Fruit fly (Drosophila melanogaster) whole organism, embryonic: Measurements from ENCODE around the gene nAChRbeta1.

ENCODE experiments used
- Atf6 ChIP-seq: fragments of 200-800 bp; sonication (Bioruptor generic); IDR thresholded peaks from 2 replicates; pipeline ENCODE4 v1.3.6; 2022; ENCODE audit warnings: missing biosample characterization, missing genetic modification characterization
- Awh ChIP-seq: fragments of 200-800 bp; sonication (Bioruptor generic); IDR thresholded peaks from 2 replicates; pipeline ENCODE4, ENCODE4 v1.3.6; 2022; ENCODE audit warnings: missing biosample characterization, missing genetic modification characterization
- CG10959 ChIP-seq: fragments of 200-800 bp; sonication (Bioruptor generic); IDR thresholded peaks from 2 replicates; pipeline ENCODE4 v1.3.6; 2022; ENCODE audit warnings: missing biosample characterization, missing genetic modification characterization
- CG10979 ChIP-seq: fragments of 200-800 bp; sonication (Bioruptor generic); optimal IDR thresholded peaks from 2 replicates; lab custom pipeline; 2018; ENCODE audit warnings: missing biosample characterization, mild to moderate bottlenecking, missing genetic modification characterization, moderate library complexity
- CG12071 ChIP-seq: fragments of 200-800 bp; sonication (Bioruptor generic); optimal IDR thresholded peaks from 3 replicates; lab custom pipeline; 2018; ENCODE audit warnings: missing biosample characterization, mild to moderate bottlenecking, missing genetic modification characterization
- CG1233 ChIP-seq: fragments of 200-800 bp; sonication (Bioruptor generic); optimal IDR thresholded peaks from 4 replicates; lab custom pipeline; 2018; ENCODE audit warnings: missing biosample characterization, mild to moderate bottlenecking, missing genetic modification characterization
- CG13123 ChIP-seq: fragments of 200-800 bp; sonication (Bioruptor generic); optimal IDR thresholded peaks from 2 replicates; lab custom pipeline; 2016; ENCODE audit warnings: missing biosample characterization, missing genetic modification characterization
- CG13624 ChIP-seq: fragments of 200-800 bp; sonication (Bioruptor generic); optimal IDR thresholded peaks from 2 replicates; lab custom pipeline; 2016; ENCODE audit warnings: missing biosample characterization, missing genetic modification characterization
- CG14014 ChIP-seq: fragments of 200-800 bp; sonication (Bioruptor generic); IDR thresholded peaks from 2 replicates; pipeline ENCODE4 v1.3.6; 2022; ENCODE audit warnings: missing biosample characterization, missing genetic modification characterization
- CG14441 ChIP-seq: fragments of 200-800 bp; sonication (Bioruptor generic); IDR thresholded peaks from 2 replicates; pipeline ENCODE4 v1.3.6; 2022; ENCODE audit warnings: missing biosample characterization, missing genetic modification characterization
- CG15011 ChIP-seq: fragments of 200-800 bp; sonication (Bioruptor generic); optimal IDR thresholded peaks from 3 replicates; lab custom pipeline; 2018; ENCODE audit warnings: missing biosample characterization, mild to moderate bottlenecking, missing genetic modification characterization
- CG17912 ChIP-seq: fragments of 200-800 bp; sonication (Bioruptor generic); optimal IDR thresholded peaks from 2 replicates; lab custom pipeline; 2018; ENCODE audit warnings: missing biosample characterization, mild to moderate bottlenecking, missing genetic modification characterization
- CG18011 ChIP-seq: fragments of 200-800 bp; sonication (Bioruptor generic); optimal IDR thresholded peaks from 2 replicates; lab custom pipeline; 2017; ENCODE audit warnings: missing biosample characterization, missing genetic modification characterization, mild to moderate bottlenecking, moderate library complexity, missing genotype
- CG2202 ChIP-seq: fragments of 200-800 bp; sonication (Bioruptor generic); optimal IDR thresholded peaks from 2 replicates; lab custom pipeline; 2018; ENCODE audit warnings: missing biosample characterization, mild to moderate bottlenecking, missing genetic modification characterization
- CG2875 ChIP-seq: fragments of 200-800 bp; sonication (Bioruptor generic); optimal IDR thresholded peaks from 2 replicates; lab custom pipeline; 2017; ENCODE audit warnings: missing biosample characterization, mild to moderate bottlenecking, missing genetic modification characterization, missing genetic modification reagents
- CG2889 ChIP-seq: fragments of 200-800 bp; sonication (Bioruptor generic); IDR thresholded peaks from 3 replicates; pipeline ENCODE4 v1.3.6; 2022; ENCODE audit warnings: missing biosample characterization, missing genetic modification characterization
- CG3407 ChIP-seq: fragments of 200-800 bp; sonication (Bioruptor generic); optimal IDR thresholded peaks from 2 replicates; lab custom pipeline; 2018; ENCODE audit warnings: missing biosample characterization, mild to moderate bottlenecking, missing genetic modification characterization
- CG5180 ChIP-seq: fragments of 200-800 bp; sonication (Bioruptor generic); optimal IDR thresholded peaks from 3 replicates; lab custom pipeline; 2017; ENCODE audit warnings: missing biosample characterization, missing genetic modification characterization, mild to moderate bottlenecking, moderate library complexity, missing genetic modification reagents
- CG5245 ChIP-seq: fragments of 200-800 bp; sonication (Bioruptor generic); optimal IDR thresholded peaks from 3 replicates; lab custom pipeline; 2016; ENCODE audit warnings: missing biosample characterization, missing genetic modification characterization
- CG6813 ChIP-seq: fragments of 200-800 bp; sonication (Bioruptor generic); optimal IDR thresholded peaks from 2 replicates; lab custom pipeline; 2017; ENCODE audit warnings: missing biosample characterization, missing genetic modification characterization, mild to moderate bottlenecking, moderate library complexity, missing genetic modification reagents
- CG8089 ChIP-seq: fragments of 200-800 bp; sonication (Bioruptor generic); optimal IDR thresholded peaks from 3 replicates; lab custom pipeline; 2016; ENCODE audit warnings: missing biosample characterization, missing genetic modification characterization
- CG8290 ChIP-seq, 3 experiments: fragments of 200-800 bp; sonication (Bioruptor generic); optimal IDR thresholded peaks; 2 replicates each; lab custom pipeline; 2016 to 2019; ENCODE audit warnings: missing biosample characterization in 3 of 3, missing genetic modification characterization in 3 of 3, mild to moderate bottlenecking in 2 of 3, moderate library complexity in 1 of 3
- CG9932 ChIP-seq: fragments of 200-800 bp; sonication (Bioruptor generic); IDR thresholded peaks from 2 replicates; pipeline ENCODE4 v1.3.6; 2022; ENCODE audit warnings: missing biosample characterization, missing genetic modification characterization
- CTCF ChIP-seq: fragments of 200-800 bp; sonication (Bioruptor generic); optimal IDR thresholded peaks from 2 replicates; lab custom pipeline; 2017; ENCODE audit warnings: missing biosample characterization, mild to moderate bottlenecking, missing genetic modification characterization, moderate library complexity
- Doc2 ChIP-seq: fragments of 200-800 bp; sonication (Bioruptor generic); IDR thresholded peaks from 2 replicates; pipeline ENCODE4 v1.3.6; 2022; ENCODE audit warnings: missing biosample characterization, missing genetic modification characterization
- H2.0 ChIP-seq: fragments of 200-800 bp; sonication (Bioruptor generic); IDR thresholded peaks from 2 replicates; pipeline ENCODE4 v1.3.6; 2022; ENCODE audit warnings: missing biosample characterization, missing genetic modification characterization
- Hand ChIP-seq: fragments of 200-800 bp; sonication (Bioruptor generic); optimal IDR thresholded peaks from 2 replicates; lab custom pipeline; 2017; ENCODE audit warnings: mild to moderate bottlenecking, missing biosample characterization, missing genetic modification reagents, missing genetic modification characterization
- Hr78 ChIP-seq, 2 experiments: fragments of 200-800 bp in 1 of 2; fragments of >200 bp in 1 of 2; sonication (Bioruptor generic) in 1 of 2; optimal IDR thresholded peaks; 2 replicates each; lab custom pipeline; 2017 to 2019; ENCODE audit warnings: missing biosample characterization in 2 of 2, missing genetic modification characterization in 2 of 2, mild to moderate bottlenecking in 1 of 2, moderate library complexity in 1 of 2
- Med ChIP-seq: fragments of 200-800 bp; sonication (Bioruptor generic); peaks from one replicate; lab custom pipeline; 2016; ENCODE audit warnings: missing biosample characterization, missing genetic modification characterization, mild to moderate bottlenecking, inconsistent platforms, moderate library complexity
- Meics ChIP-seq: fragments of 200-800 bp; sonication (Bioruptor generic); optimal IDR thresholded peaks from 2 replicates; lab custom pipeline; 2017; ENCODE audit warnings: missing biosample characterization, mild to moderate bottlenecking, missing genetic modification characterization
- NfI ChIP-seq: fragments of 200-800 bp; sonication (Bioruptor generic); optimal IDR thresholded peaks from 3 replicates; lab custom pipeline; 2018; ENCODE audit warnings: missing biosample characterization, mild to moderate bottlenecking, missing genetic modification characterization, moderate library complexity
- Optix ChIP-seq: fragments of 200-800 bp; sonication (Bioruptor generic); IDR thresholded peaks from 3 replicates; pipeline ENCODE4 v1.3.6; 2022; ENCODE audit warnings: missing biosample characterization, missing genetic modification characterization
- Pdp1 ChIP-seq, 2 experiments: fragments of 200-800 bp; sonication (Bioruptor generic); optimal IDR thresholded peaks; 3 replicates each; lab custom pipeline; 2016; ENCODE audit warnings: missing biosample characterization in 2 of 2, missing genetic modification characterization in 2 of 2, mild to moderate bottlenecking in 1 of 2, moderate library complexity in 1 of 2
- Rfx ChIP-seq: fragments of 200-800 bp; sonication (Bioruptor generic); IDR thresholded peaks from 2 replicates; pipeline ENCODE4 v1.3.6; 2022; ENCODE audit warnings: missing biosample characterization, missing genetic modification characterization
- Sox102F ChIP-seq: fragments of 200-800 bp; sonication (Bioruptor generic); optimal IDR thresholded peaks from 2 replicates; lab custom pipeline; 2018; ENCODE audit warnings: missing biosample characterization, mild to moderate bottlenecking, missing genetic modification characterization, moderate library complexity
- Vsx1 ChIP-seq: fragments of 200-800 bp; sonication (Bioruptor generic); optimal IDR thresholded peaks from 2 replicates; lab custom pipeline; 2017; ENCODE audit warnings: missing biosample characterization, mild to moderate bottlenecking, missing genetic modification characterization, missing genetic modification reagents
- ash1 ChIP-seq: fragments of 200-800 bp; sonication (Bioruptor generic); optimal IDR thresholded peaks from 2 replicates; lab custom pipeline; 2018; ENCODE audit warnings: missing biosample characterization, mild to moderate bottlenecking, missing genetic modification characterization
- bcd ChIP-seq: fragments of 200-800 bp; sonication (Bioruptor generic); optimal IDR thresholded peaks from 2 replicates; lab custom pipeline; 2017; ENCODE audit warnings: missing biosample characterization, mild to moderate bottlenecking, missing genetic modification characterization
- esg ChIP-seq: fragments of 200-800 bp; sonication (Bioruptor generic); conservative IDR thresholded peaks from 2 replicates; pipeline ENCODE4 v1.3.6; 2022; ENCODE audit warnings: missing biosample characterization, missing genetic modification characterization
- eve ChIP-seq, 2 experiments: fragments of >200 bp; optimal IDR thresholded peaks; 2 replicates each; lab custom pipeline; 2017; ENCODE audit warnings: missing biosample characterization in 2 of 2, missing genetic modification characterization in 2 of 2
- eyg ChIP-seq: fragments of 200-800 bp; sonication (Bioruptor generic); optimal IDR thresholded peaks from 3 replicates; lab custom pipeline; 2016; ENCODE audit warnings: missing biosample characterization, missing genetic modification characterization
- gcm ChIP-seq: fragments of 200-800 bp; sonication (Bioruptor generic); optimal IDR thresholded peaks from 2 replicates; lab custom pipeline; 2019; ENCODE audit warnings: missing biosample characterization, mild to moderate bottlenecking, missing genetic modification characterization, moderate library complexity
- jigr1 ChIP-seq: fragments of 200-800 bp; sonication (Bioruptor generic); IDR thresholded peaks from 3 replicates; pipeline ENCODE4 v1.3.6; 2022; ENCODE audit warnings: missing biosample characterization, missing genetic modification characterization
- onecut ChIP-seq: fragments of 200-800 bp; sonication (Bioruptor generic); IDR thresholded peaks from 2 replicates; pipeline ENCODE4 v1.3.6; 2022; ENCODE audit warnings: missing biosample characterization, missing genetic modification characterization
- pan ChIP-seq, 4 experiments: fragments of >200 bp in 3 of 4; fragments of 200-800 bp in 1 of 4; sonication (Bioruptor generic) in 1 of 4; optimal IDR thresholded peaks in 3 of 4; IDR thresholded peaks in 1 of 4; 2 replicates each; pipeline versions ENCODE4 v1.3.6 to Lab custom; 2017 to 2022; ENCODE audit warnings: missing biosample characterization in 2 of 4, missing genetic modification characterization in 2 of 4, mixed read lengths in 1 of 4
- pita ChIP-seq: fragments of 200-800 bp; sonication (Bioruptor generic); optimal IDR thresholded peaks from 2 replicates; lab custom pipeline; 2017; ENCODE audit warnings: missing biosample characterization, mild to moderate bottlenecking, missing genetic modification characterization
- tin ChIP-seq: fragments of 200-800 bp; sonication (Bioruptor generic); optimal IDR thresholded peaks from 3 replicates; lab custom pipeline; 2016; ENCODE audit warnings: missing biosample characterization, missing genetic modification characterization

nAChRbeta1 gene

dm6 chr3L:4411025-4411873, 17.9 kb upstream of the nAChRbeta1 start (continued):
- TF ChIP-seq CG2875 (GFP tag; lab: Kevin White, UChicago): no peak
- TF ChIP-seq CG13123 (GFP tag; lab: Kevin White, UChicago): no peak
- no peak for TF ChIP-seq pita (GFP tag; lab: Kevin White, UChicago)
- no peak for TF ChIP-seq Hand (GFP tag; lab: Kevin White, UChicago)
- TF ChIP-seq CG10959 (GFP tag; lab: Robert Waterston, UW): no peak
- TF ChIP-seq CG5180 (GFP tag; lab: Kevin White, UChicago): no peak
- TF ChIP-seq CG10979: no peak
- peak; percentile 21 for TF ChIP-seq Meics (GFP tag; lab: Kevin White, UChicago)
- no peak for TF ChIP-seq CG6813 (GFP tag; lab: Kevin White, UChicago)
- peak; percentile 40; the same call in 1 of the 2 replicates for TF ChIP-seq CG14441
- no peak for TF ChIP-seq CG3407
- TF ChIP-seq Vsx1: no peak
- TF ChIP-seq eve (GFP tag; optimal IDR thresholded peaks at IDR 0.05; lab: Kevin White, UChicago): peak in 1 of 2 experiments; percentile 76
- peak; percentile 3 for TF ChIP-seq Med
- TF ChIP-seq CTCF (GFP tag; lab: Kevin White, UChicago): no peak
- no peak for TF ChIP-seq CG1233 (GFP tag; lab: Kevin White, UChicago)
- TF ChIP-seq eyg (GFP tag; lab: Kevin White, UChicago): no peak
- 0 out of 2 replicates have a peak, but pooled peaks have one; percentile 10 for TF ChIP-seq H2.0 (GFP tag; lab: Robert Waterston, UW)
- no peak for TF ChIP-seq Optix (GFP tag; lab: Robert Waterston, UW)
- TF ChIP-seq CG8290 (GFP tag; optimal IDR thresholded peaks at IDR 0.05; lab: Kevin White, UChicago): no peak
- peak in 1 of 2 experiments; percentile 50 for TF ChIP-seq CG8290 (tag; optimal IDR thresholded peaks at IDR 0.05; lab: Kevin White, UChicago)
- TF ChIP-seq CG18011 (GFP tag; lab: Kevin White, UChicago): peak; percentile 5
- no peak for TF ChIP-seq jigr1
- TF ChIP-seq Pdp1 (GFP tag; optimal IDR thresholded peaks at IDR 0.05; lab: Kevin White, UChicago): peak in 1 of 2 experiments; percentile 20
- TF ChIP-seq CG8089 (GFP tag; lab: Kevin White, UChicago): no peak
- no peak for TF ChIP-seq gcm (GFP tag; lab: Kevin White, UChicago)
- TF ChIP-seq CG5245 (GFP tag; lab: Kevin White, UChicago): no peak
- TF ChIP-seq Sox102F (GFP tag; lab: Kevin White, UChicago): peak; percentile 13
- TF ChIP-seq Awh (GFP tag; lab: Robert Waterston, UW): no peak
- 0 out of 2 replicates have a peak, but pooled peaks have one; percentile 23 for TF ChIP-seq CG14014 (GFP tag; lab: Robert Waterston, UW)
- no peak for TF ChIP-seq onecut
- TF ChIP-seq CG2202 (tag; lab: Kevin White, UChicago): no peak
- TF ChIP-seq Atf6 (GFP tag; lab: Robert Waterston, UW): no peak
- no peak for TF ChIP-seq CG17912 (GFP tag; lab: Kevin White, UChicago)
- no peak for TF ChIP-seq bcd
- TF ChIP-seq Hr78 (GFP tag; optimal IDR thresholded peaks at IDR 0.05; lab: Kevin White, UChicago): peak in 1 of 2 experiments; percentile 3
- TF ChIP-seq pan (optimal IDR thresholded peaks at IDR 0.05; lab: Kevin White, UChicago): no peak
- TF ChIP-seq pan (GFP tag; optimal IDR thresholded peaks at IDR 0.05 in 1 of 2, IDR thresholded peaks at IDR 0.05 in 1 of 2): peak in 1 of 2 experiments; percentile 55
- TF ChIP-seq Rfx (GFP tag; lab: Robert Waterston, UW): no peak
- TF ChIP-seq tin (GFP tag; lab: Kevin White, UChicago): no peak
- TF ChIP-seq ash1 (GFP tag; lab: Kevin White, UChicago): no peak
- no peak for TF ChIP-seq esg (GFP tag; lab: Robert Waterston, UW)
- no peak for TF ChIP-seq CG12071 (GFP tag; lab: Kevin White, UChicago)
- TF ChIP-seq CG15011: no peak
- TF ChIP-seq Doc2: no peak
- no peak for TF ChIP-seq CG2889 (GFP tag; lab: Robert Waterston, UW)
- TF ChIP-seq NfI (GFP tag; lab: Kevin White, UChicago): peak; percentile 1
- peak; percentile 23; the same call in 1 of the 2 replicates for TF ChIP-seq CG9932 (GFP tag; lab: Robert Waterston, UW)
- peak; percentile 77 for TF ChIP-seq CG13624 (GFP tag; lab: Kevin White, UChicago)
